Worm (Caenorhabditis elegans): ENCODE data around the gene elo-6.
A peak's percentile ranks its signal among the peaks of the same experiment; 100 is the strongest.

DNA sequence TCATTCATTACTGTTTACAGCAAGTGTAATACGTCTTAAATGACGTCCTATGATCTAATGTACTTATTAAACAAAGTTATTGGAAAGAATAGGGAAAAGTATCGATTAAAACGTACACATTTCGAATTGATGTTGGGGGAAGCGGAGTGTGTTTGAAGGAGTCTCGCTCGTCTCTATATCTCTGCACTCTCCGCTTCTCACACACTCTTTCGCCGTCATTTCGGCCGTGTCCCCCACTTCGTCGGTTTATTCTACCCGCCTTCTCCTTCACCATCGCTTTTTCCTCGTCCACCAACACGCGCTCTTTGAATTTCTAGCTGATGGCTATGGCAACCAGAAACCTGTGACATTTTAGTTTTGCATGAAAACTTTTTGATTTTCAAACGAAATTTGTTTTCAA is 19.5 kb downstream of the elo-6 start:
- no peak for TF ChIP-seq nhr-12 (tag; optimal IDR thresholded peaks at IDR 0.05)
- TF ChIP-seq nhr-11 (tag; optimal IDR thresholded peaks at IDR 0.05) = no peak
- TF ChIP-seq fos-1 (tag; optimal IDR thresholded peaks at IDR 0.05) = no peak
- peak; percentile 31 for TF ChIP-seq lin-39 (tag; optimal IDR thresholded peaks at IDR 0.05)
- no peak for TF ChIP-seq unc-62 (GFP tag; optimal IDR thresholded peaks at IDR 0.05)
- TF ChIP-seq fkh-2 (tag; optimal IDR thresholded peaks at IDR 0.05) = no peak
- TF ChIP-seq pqm-1 (tag; optimal IDR thresholded peaks at IDR 0.05) = no peak
- TF ChIP-seq lin-15B (tag; optimal IDR thresholded peaks at IDR 0.05) = peak; percentile 70
- TF ChIP-seq nhr-76 (tag; optimal IDR thresholded peaks at IDR 0.05) = no peak
- no peak for TF ChIP-seq unc-39 (tag; optimal IDR thresholded peaks at IDR 0.05)
- TF ChIP-seq nhr-237 (tag; optimal IDR thresholded peaks at IDR 0.05) = no peak
- TF ChIP-seq snpc-4 (tag; optimal IDR thresholded peaks at IDR 0.05) = no peak
- TF ChIP-seq egl-27 (tag; optimal IDR thresholded peaks at IDR 0.05) = no peak
- TF ChIP-seq fkh-10 (GFP tag; optimal IDR thresholded peaks at IDR 0.05) = no peak

Data from whole organism, L3 larva.